Fruit fly (Drosophila melanogaster) whole organism, wandering third instar larva: Measurements from ENCODE around the gene CG16782.
A peak's percentile ranks its signal among the peaks of the same experiment; 100 is the strongest.

Experiments used
- Abd-B ChIP-seq: fragments of >200 bp; optimal IDR thresholded peaks from 2 replicates; lab custom pipeline; 2017; ENCODE audit warnings: missing biosample characterization, missing genetic modification characterization
- CG32264 ChIP-seq: fragments of 200-800 bp; sonication (Bioruptor generic); optimal IDR thresholded peaks from 2 replicates; lab custom pipeline; 2016; ENCODE audit warnings: missing biosample characterization, missing genetic modification characterization
- CG9705 ChIP-seq: fragments of 200-800 bp; sonication (Bioruptor generic); optimal IDR thresholded peaks from 2 replicates; lab custom pipeline; 2018; ENCODE audit warnings: missing biosample characterization, mild to moderate bottlenecking, missing genetic modification characterization
- CrebA ChIP-seq: fragments of 200-800 bp; sonication (Bioruptor generic); optimal IDR thresholded peaks from 2 replicates; lab custom pipeline; 2016; ENCODE audit warnings: missing biosample characterization, mild to moderate bottlenecking, missing genetic modification characterization, borderline replicate concordance
- Dif ChIP-seq: fragments of 200-275, 200-300 bp; sonication (Bioruptor generic); optimal IDR thresholded peaks from 2 replicates; lab custom pipeline; 2018; ENCODE audit warnings: missing biosample characterization, missing genetic modification characterization; ENCODE audit not compliant: partially characterized antibody
- GATAd ChIP-seq: sonication (Bioruptor generic); optimal IDR thresholded peaks from 2 replicates; lab custom pipeline; 2016; ENCODE audit warnings: missing biosample characterization, missing genetic modification characterization
- HLH106 ChIP-seq: fragments of 200-800 bp; optimal IDR thresholded peaks from 3 replicates; lab custom pipeline; 2019; ENCODE audit warnings: missing biosample characterization, mild to moderate bottlenecking, missing genetic modification characterization, moderate library complexity
- Hnf4 ChIP-seq: fragments of 200-800 bp; sonication (Bioruptor generic); optimal IDR thresholded peaks from 2 replicates; lab custom pipeline; 2016; ENCODE audit warnings: missing biosample characterization, mild to moderate bottlenecking, missing genetic modification characterization
- Hr78 ChIP-seq: fragments of >200 bp; optimal IDR thresholded peaks from 2 replicates; lab custom pipeline; 2017; ENCODE audit warnings: missing biosample characterization, missing genetic modification characterization
- Hr83 ChIP-seq: fragments of 200-300 bp; sonication (Bioruptor generic); optimal IDR thresholded peaks from 2 replicates; lab custom pipeline; 2016; ENCODE audit warnings: missing biosample characterization, mild to moderate bottlenecking, missing genetic modification characterization, moderate library complexity; ENCODE audit not compliant: poor library complexity, severe bottlenecking
- Jra ChIP-seq: sonication (Bioruptor generic); optimal IDR thresholded peaks from 2 replicates; lab custom pipeline; 2016; ENCODE audit warnings: missing biosample characterization, missing genetic modification characterization
- Mio ChIP-seq: sonication (Bioruptor generic); optimal IDR thresholded peaks from 2 replicates; lab custom pipeline; 2016; ENCODE audit warnings: missing biosample characterization, missing genetic modification characterization
- OdsH ChIP-seq: fragments of 200-800 bp; sonication (Bioruptor generic); optimal IDR thresholded peaks from 2 replicates; lab custom pipeline; 2016; ENCODE audit warnings: missing biosample characterization, mild to moderate bottlenecking, missing genetic modification characterization
- Rel ChIP-seq, 2 experiments: fragments of 200-800 bp; sonication (Bioruptor generic) in 1 of 2; optimal IDR thresholded peaks; 2 replicates in 1 of 2; 3 replicates in 1 of 2; lab custom pipeline; 2016 to 2019; ENCODE audit warnings: mild to moderate bottlenecking in 2 of 2, missing biosample characterization in 2 of 2, missing genetic modification characterization in 2 of 2, moderate library complexity in 1 of 2
- Sp1 ChIP-seq: fragments of 200-800 bp; sonication (Bioruptor generic); optimal IDR thresholded peaks from 3 replicates; lab custom pipeline; 2019; ENCODE audit warnings: missing biosample characterization, mild to moderate bottlenecking, missing genetic modification characterization, moderate library complexity
- br ChIP-seq: fragments of 200-800 bp; sonication (Bioruptor generic); optimal IDR thresholded peaks from 2 replicates; lab custom pipeline; 2016; ENCODE audit warnings: missing biosample characterization, missing genetic modification characterization
- brk ChIP-seq: fragments of 200-800 bp; sonication (Bioruptor generic); optimal IDR thresholded peaks from 2 replicates; lab custom pipeline; 2016; ENCODE audit warnings: missing biosample characterization, mild to moderate bottlenecking, missing genetic modification characterization
- dl ChIP-seq, 2 experiments: fragments of 175-275, 200-275 bp in 1 of 2; fragments of 200-275 bp in 1 of 2; sonication (Bioruptor generic); optimal IDR thresholded peaks; lab custom pipeline; 2018; ENCODE audit warnings: mild to moderate bottlenecking in 2 of 2, missing biosample characterization in 2 of 2, missing genetic modification characterization in 2 of 2, moderate library complexity in 2 of 2; ENCODE audit not compliant: partially characterized antibody in 2 of 2, insufficient read depth in 1 of 2
- dmrt93B ChIP-seq: fragments of 200-800 bp; sonication (Bioruptor generic); optimal IDR thresholded peaks from 2 replicates; lab custom pipeline; 2018; ENCODE audit warnings: missing biosample characterization, mild to moderate bottlenecking, missing genetic modification characterization
- dsf ChIP-seq: sonication (Bioruptor generic); optimal IDR thresholded peaks from 2 replicates; lab custom pipeline; 2016; ENCODE audit warnings: missing biosample characterization, missing genetic modification characterization, borderline replicate concordance
- ey ChIP-seq: fragments of 200-800 bp; sonication (Bioruptor generic); optimal IDR thresholded peaks from 2 replicates; lab custom pipeline; 2016; ENCODE audit warnings: missing biosample characterization, missing genetic modification characterization
- foxo ChIP-seq, 2 experiments: fragments of 200-800 bp; sonication (Bioruptor generic); optimal IDR thresholded peaks; 2 replicates in 1 of 2; 3 replicates in 1 of 2; lab custom pipeline; 2016 to 2017; ENCODE audit warnings: missing biosample characterization in 2 of 2, missing genetic modification characterization in 2 of 2
- fru ChIP-seq: fragments of 200-800 bp; sonication (Bioruptor generic); optimal IDR thresholded peaks from 3 replicates; lab custom pipeline; 2016; ENCODE audit warnings: missing biosample characterization, mild to moderate bottlenecking, missing genetic modification characterization
- h ChIP-seq: fragments of 200-800 bp; sonication (Bioruptor generic); optimal IDR thresholded peaks from 3 replicates; lab custom pipeline; 2016; ENCODE audit warnings: missing biosample characterization, mild to moderate bottlenecking, missing genetic modification characterization
- jim ChIP-seq: fragments of 175-275, 200-325 bp; sonication (Bioruptor generic); optimal IDR thresholded peaks from 2 replicates; lab custom pipeline; 2016; ENCODE audit warnings: missing biosample characterization, mild to moderate bottlenecking, missing genetic modification characterization
- lola ChIP-seq: fragments of >200 bp; optimal IDR thresholded peaks from 2 replicates; lab custom pipeline; 2017; ENCODE audit warnings: missing biosample characterization, missing genetic modification characterization
- pan ChIP-seq: fragments of >200 bp; optimal IDR thresholded peaks from 2 replicates; lab custom pipeline; 2017
- psq ChIP-seq: fragments of 200-800 bp; sonication (Bioruptor generic); optimal IDR thresholded peaks from 3 replicates; lab custom pipeline; 2017; ENCODE audit warnings: missing biosample characterization, mild to moderate bottlenecking, missing genetic modification characterization, moderate library complexity
- rgr ChIP-seq: fragments of 200-800 bp; sonication (Bioruptor generic); optimal IDR thresholded peaks from 3 replicates; lab custom pipeline; 2016; ENCODE audit warnings: missing biosample characterization, mild to moderate bottlenecking, missing genetic modification characterization
- sage ChIP-seq: fragments of 200-800 bp; sonication (Bioruptor generic); optimal IDR thresholded peaks from 2 replicates; lab custom pipeline; 2016; ENCODE audit warnings: missing biosample characterization, mild to moderate bottlenecking, missing genetic modification characterization
- sv ChIP-seq: fragments of 200-800 bp; sonication (Bioruptor generic); optimal IDR thresholded peaks from 3 replicates; lab custom pipeline; 2016; ENCODE audit warnings: missing biosample characterization, missing genetic modification characterization
- tai ChIP-seq: sonication (Bioruptor generic); optimal IDR thresholded peaks from 2 replicates; lab custom pipeline; 2016; ENCODE audit warnings: missing biosample characterization, missing genetic modification characterization
- usp ChIP-seq: fragments of >200 bp; optimal IDR thresholded peaks from 2 replicates; lab custom pipeline; 2017; ENCODE audit warnings: missing biosample characterization, missing genetic modification characterization
- woc ChIP-seq: sonication (Bioruptor generic); optimal IDR thresholded peaks from 2 replicates; lab custom pipeline; 2016; ENCODE audit warnings: missing biosample characterization, mild to moderate bottlenecking, missing genetic modification characterization

The CG16782 gene

dm6 chrX:3436183-3436582, 23.9 kb downstream of the CG16782 start:
- TF ChIP-seq Hnf4 (no peak), dmrt93B (peak; percentile 2)

- TF ChIP-seq dmrt93B (no peak), ey (GFP tag; lab: Kevin White, UChicago) (no peak), Abd-B (GFP tag; lab: Kevin White, UChicago) (no peak), jim (no peak), Hnf4 (no peak), OdsH (GFP tag; lab: Kevin White, UChicago) (no peak), lola (no peak), Jra (GFP tag; lab: Kevin White, UChicago) (no peak), Dif (GFP tag; lab: Kevin White, UChicago) (no peak), Mio (GFP tag; lab: Kevin White, UChicago) (no peak), brk (GFP tag; lab: Kevin White, UChicago) (no peak), h (no peak), CrebA (no peak), Hr78 (GFP tag; lab: Kevin White, UChicago) (no peak), tai (GFP tag; lab: Kevin White, UChicago) (no peak)
These were observed 24.3 kb downstream of the CG16782 start, which contains the start of gene CG14269 for dm6 chrX:3435707-3436106. CG14269 (minus strand) TSS chrX:3435807.

dm6 chrX:3433646-3434097, 26.4 kb downstream of the CG16782 start:
- peak; percentile 43 for TF ChIP-seq h
- peak; percentile 82 for TF ChIP-seq Sp1 (GFP tag; lab: Kevin White, UChicago)
- peak; percentile 86 for TF ChIP-seq Hnf4
- TF ChIP-seq tai (GFP tag; lab: Kevin White, UChicago) = peak; percentile 65
- TF ChIP-seq Mio (GFP tag; lab: Kevin White, UChicago) = no peak
- TF ChIP-seq Jra (GFP tag; lab: Kevin White, UChicago) = peak; percentile 53
- no peak for TF ChIP-seq dsf
- peak; percentile 85 for TF ChIP-seq OdsH (GFP tag; lab: Kevin White, UChicago)
- no peak for TF ChIP-seq usp (GFP tag; lab: Kevin White, UChicago)
- TF ChIP-seq brk (GFP tag; lab: Kevin White, UChicago) = peak; percentile 52
- TF ChIP-seq CrebA = peak; percentile 90
- TF ChIP-seq dmrt93B = peak; percentile 94
- TF ChIP-seq lola = no peak
- TF ChIP-seq rgr (GFP tag; lab: Kevin White, UChicago) = peak; percentile 87
- peak; percentile 98 for TF ChIP-seq woc
- peak; percentile 84 for TF ChIP-seq Rel (GFP tag; optimal IDR thresholded peaks at IDR 0.05; lab: Kevin White, UChicago)
- peak; percentile 40 for TF ChIP-seq Rel (tag; optimal IDR thresholded peaks at IDR 0.05; lab: Kevin White, UChicago)
- peak; percentile 62 to 96 for TF ChIP-seq foxo (GFP tag; optimal IDR thresholded peaks at IDR 0.05; lab: Kevin White, UChicago)
- TF ChIP-seq CG9705 (GFP tag; lab: Kevin White, UChicago) = peak; percentile 78
- peak; percentile 86 for TF ChIP-seq sage
- peak; percentile 85 for TF ChIP-seq CG32264 (GFP tag; lab: Kevin White, UChicago)
- TF ChIP-seq psq (GFP tag; lab: Kevin White, UChicago) = peak; percentile 89
- TF ChIP-seq br (GFP tag; lab: Kevin White, UChicago) = peak; percentile 89
- TF ChIP-seq ey (GFP tag; lab: Kevin White, UChicago) = peak; percentile 94
- no peak for TF ChIP-seq sv (GFP tag; lab: Kevin White, UChicago)
- peak; percentile 82 for TF ChIP-seq pan (lab: Kevin White, UChicago)
- TF ChIP-seq GATAd (GFP tag; lab: Kevin White, UChicago) = peak; percentile 9
- TF ChIP-seq fru = peak; percentile 97
- no peak for TF ChIP-seq Dif (GFP tag; lab: Kevin White, UChicago)

dm6 chrX:3432928-3433327, 27.1 kb downstream of the CG16782 start:
- TF ChIP-seq psq (GFP tag; lab: Kevin White, UChicago) (no peak), rgr (GFP tag; lab: Kevin White, UChicago) (peak; percentile 76), Hnf4 (peak; percentile 73), Jra (GFP tag; lab: Kevin White, UChicago) (peak; percentile 4), HLH106 (tag; lab: Kevin White, UChicago) (peak; percentile 13), ey (GFP tag; lab: Kevin White, UChicago) (peak; percentile 77), Sp1 (GFP tag; lab: Kevin White, UChicago) (peak; percentile 32), CG32264 (GFP tag; lab: Kevin White, UChicago) (peak; percentile 64), Abd-B (GFP tag; lab: Kevin White, UChicago) (no peak), fru (peak; percentile 78), Hr83 (GFP tag; lab: Kevin White, UChicago) (peak; percentile 27), OdsH (GFP tag; lab: Kevin White, UChicago) (peak; percentile 62), dsf (no peak), dl (GFP tag; optimal IDR thresholded peaks at IDR 0.05; lab: Kevin White, UChicago; ENCODE audit: insufficient read depth in 1 of 2, partially characterized antibody in 2 of 2) (no peak), br (GFP tag; lab: Kevin White, UChicago) (peak; percentile 74), sage (no peak), h (peak; percentile 36), jim (peak; percentile 19), tai (GFP tag; lab: Kevin White, UChicago) (peak; percentile 43), dmrt93B (peak; percentile 39), foxo (GFP tag; optimal IDR thresholded peaks at IDR 0.05; lab: Kevin White, UChicago) (peak in 1 of 2 experiments; percentile 72), woc (peak; percentile 19), GATAd (GFP tag; lab: Kevin White, UChicago) (peak; percentile 47)
